Fruit fly (Drosophila melanogaster) whole organism, embryonic: ENCODE measurements around the gene BthD.

Experiments
- Ada2b ChIP-seq: fragments of 200-800 bp; sonication (Bioruptor generic); IDR thresholded peaks from 2 replicates; pipeline ENCODE4 v1.3.6; 2022; ENCODE audit warnings: missing biosample characterization, missing genetic modification characterization
- Aef1 ChIP-seq: fragments of 200-800 bp; sonication (Bioruptor generic); IDR thresholded peaks from 3 replicates; pipeline ENCODE4 v1.3.6; 2022; ENCODE audit warnings: missing biosample characterization, missing genetic modification characterization
- B-H2 ChIP-seq: fragments of 200-800 bp; sonication (Bioruptor generic); optimal IDR thresholded peaks from 2 replicates; lab custom pipeline; 2018; ENCODE audit warnings: missing biosample characterization, mild to moderate bottlenecking, missing genetic modification characterization
- Bgb ChIP-seq: fragments of 200-800 bp; sonication (Bioruptor generic); IDR thresholded peaks from 2 replicates; pipeline ENCODE4 v1.3.6; 2022; ENCODE audit warnings: missing biosample characterization, missing genetic modification characterization; ENCODE audit not compliant: partially characterized antibody
- CG10321 ChIP-seq: fragments of 200-800 bp; sonication (Bioruptor generic); IDR thresholded peaks from 2 replicates; pipeline ENCODE4 v1.3.6; 2022; ENCODE audit warnings: missing biosample characterization, missing genetic modification characterization
- CG10431 ChIP-seq: fragments of 200-800 bp; sonication (Bioruptor generic); optimal IDR thresholded peaks from 3 replicates; lab custom pipeline; 2018; ENCODE audit warnings: missing biosample characterization, mild to moderate bottlenecking, missing genetic modification characterization
- CG10959 ChIP-seq: fragments of 200-800 bp; sonication (Bioruptor generic); IDR thresholded peaks from 2 replicates; pipeline ENCODE4 v1.3.6; 2022; ENCODE audit warnings: missing biosample characterization, missing genetic modification characterization
- CG11247 ChIP-seq: fragments of 200-800 bp; sonication (Bioruptor generic); IDR thresholded peaks from 2 replicates; pipeline ENCODE4 v1.3.6; 2022; ENCODE audit warnings: missing biosample characterization, missing genetic modification characterization
- CG11504 ChIP-seq: fragments of 200-800 bp; sonication (Bioruptor generic); optimal IDR thresholded peaks from 3 replicates; lab custom pipeline; 2019; ENCODE audit warnings: missing biosample characterization, mild to moderate bottlenecking, missing genetic modification characterization, moderate library complexity
- CG13424 ChIP-seq: fragments of 200-800 bp; sonication (Bioruptor generic); optimal IDR thresholded peaks from 2 replicates; lab custom pipeline; 2019; ENCODE audit warnings: missing biosample characterization, mild to moderate bottlenecking, missing genetic modification characterization, moderate library complexity
- CG13894 ChIP-seq: fragments of 200-800 bp; sonication (Bioruptor generic); optimal IDR thresholded peaks from 3 replicates; lab custom pipeline; 2018; ENCODE audit warnings: missing biosample characterization, mild to moderate bottlenecking, missing genetic modification characterization, moderate library complexity
- CG18764 ChIP-seq: fragments of 200-800 bp; sonication (Bioruptor generic); optimal IDR thresholded peaks from 3 replicates; lab custom pipeline; 2016; ENCODE audit warnings: missing biosample characterization, missing genetic modification characterization
- CG31388 ChIP-seq: fragments of 200-800 bp; sonication (Bioruptor generic); optimal IDR thresholded peaks from 2 replicates; lab custom pipeline; 2016; ENCODE audit warnings: missing biosample characterization, missing genetic modification characterization
- CG32767 ChIP-seq: fragments of 200-800 bp; sonication (Bioruptor generic); IDR thresholded peaks from 2 replicates; pipeline ENCODE4 v1.3.6; 2022; ENCODE audit warnings: missing biosample characterization, missing genetic modification characterization
- CG3281 ChIP-seq: fragments of 200-800 bp; sonication (Bioruptor generic); optimal IDR thresholded peaks from 3 replicates; lab custom pipeline; 2017; ENCODE audit warnings: missing biosample characterization, mild to moderate bottlenecking, missing genetic modification characterization
- CG34376 ChIP-seq: fragments of 200-800 bp; sonication (Bioruptor generic); optimal IDR thresholded peaks from 2 replicates; lab custom pipeline; 2018; ENCODE audit warnings: missing biosample characterization, mild to moderate bottlenecking, missing genetic modification characterization
- CG4617 ChIP-seq: fragments of 200-800 bp; sonication (Bioruptor generic); optimal IDR thresholded peaks from 3 replicates; lab custom pipeline; 2016; ENCODE audit warnings: missing biosample characterization, missing genetic modification characterization, borderline replicate concordance
- CG7372 ChIP-seq: fragments of 200-800 bp; sonication (Bioruptor generic); IDR thresholded peaks from 2 replicates; pipeline ENCODE4 v1.3.6; 2022; ENCODE audit warnings: missing biosample characterization, missing genetic modification characterization
- CG7839 ChIP-seq: fragments of 200-800 bp; sonication (Bioruptor generic); optimal IDR thresholded peaks from 3 replicates; lab custom pipeline; 2018; ENCODE audit warnings: missing biosample characterization, mild to moderate bottlenecking, missing genetic modification characterization, moderate library complexity
- CG9437 ChIP-seq: fragments of 200-800 bp; sonication (Bioruptor generic); optimal IDR thresholded peaks from 2 replicates; lab custom pipeline; 2018; ENCODE audit warnings: missing biosample characterization, mild to moderate bottlenecking, missing genetic modification characterization
- CoRest ChIP-seq: fragments of 200-800 bp; sonication (Bioruptor generic); optimal IDR thresholded peaks from 3 replicates; lab custom pipeline; 2018; ENCODE audit warnings: missing biosample characterization, mild to moderate bottlenecking, missing genetic modification characterization, moderate library complexity
- CrebB ChIP-seq: fragments of 200-800 bp; sonication (Bioruptor generic); optimal IDR thresholded peaks from 3 replicates; lab custom pipeline; 2018; ENCODE audit warnings: missing biosample characterization, mild to moderate bottlenecking, missing genetic modification characterization
- Dref ChIP-seq: fragments of 200-800 bp; sonication (Bioruptor generic); IDR thresholded peaks from 2 replicates; pipeline ENCODE4 v1.3.6; 2022; ENCODE audit warnings: missing biosample characterization, missing genetic modification characterization
- Eip74EF ChIP-seq, 2 experiments: fragments of 200-800 bp in 1 of 2; fragments of >200 bp in 1 of 2; sonication (Bioruptor generic) in 1 of 2; optimal IDR thresholded peaks; 2 replicates each; lab custom pipeline; 2017 to 2019; ENCODE audit warnings: missing biosample characterization in 2 of 2, missing genetic modification characterization in 2 of 2, mild to moderate bottlenecking in 1 of 2, moderate library complexity in 1 of 2
- Ets65A ChIP-seq: fragments of 200-800 bp; sonication (Bioruptor generic); peaks from one replicate; lab custom pipeline; 2016; ENCODE audit warnings: missing biosample characterization, missing genetic modification characterization
- Gug ChIP-seq: fragments of 200-800 bp; sonication (Bioruptor generic); IDR thresholded peaks from 4 replicates; pipeline ENCODE4 v1.3.6; 2022; ENCODE audit warnings: missing biosample characterization, missing genetic modification characterization
- Hey ChIP-seq: fragments of 200-800 bp; sonication (Bioruptor generic); optimal IDR thresholded peaks from 3 replicates; lab custom pipeline; 2018; ENCODE audit warnings: missing biosample characterization, mild to moderate bottlenecking, missing genetic modification characterization
- MTF-1 ChIP-seq: fragments of 200-800 bp; sonication (Bioruptor generic); optimal IDR thresholded peaks from 2 replicates; lab custom pipeline; 2018; ENCODE audit warnings: missing biosample characterization, mild to moderate bottlenecking, missing genetic modification characterization, borderline replicate concordance
- NC2α ChIP-seq: fragments of 200-800 bp; sonication (Bioruptor generic); optimal IDR thresholded peaks from 2 replicates; lab custom pipeline; 2016; ENCODE audit warnings: missing biosample characterization, missing genetic modification characterization
- NFAT ChIP-seq: fragments of 200-800 bp; sonication (Bioruptor generic); IDR thresholded peaks from 2 replicates; pipeline ENCODE4 v1.3.6; 2022; ENCODE audit warnings: missing biosample characterization, missing genetic modification characterization
- ab ChIP-seq: fragments of 200-800 bp; sonication (Bioruptor generic); optimal IDR thresholded peaks from 2 replicates; lab custom pipeline; 2016; ENCODE audit warnings: missing biosample characterization, missing genetic modification characterization
- abd-A ChIP-seq: fragments of 200-800 bp; sonication (Bioruptor generic); optimal IDR thresholded peaks from 3 replicates; lab custom pipeline; 2019; ENCODE audit warnings: missing biosample characterization, mild to moderate bottlenecking, missing genetic modification characterization, moderate library complexity
- chn ChIP-seq: fragments of 200-800 bp; sonication (Bioruptor generic); optimal IDR thresholded peaks from 2 replicates; lab custom pipeline; 2016; ENCODE audit warnings: missing biosample characterization, missing genetic modification characterization
- corto ChIP-seq: fragments of 200-800 bp; sonication (Bioruptor generic); optimal IDR thresholded peaks from 2 replicates; lab custom pipeline; 2016; ENCODE audit warnings: missing biosample characterization, mild to moderate bottlenecking, missing genetic modification characterization, moderate library complexity
- eve ChIP-seq, 2 experiments: fragments of >200 bp; optimal IDR thresholded peaks; 2 replicates each; lab custom pipeline; 2017; ENCODE audit warnings: missing biosample characterization in 2 of 2, missing genetic modification characterization in 2 of 2
- fu2 ChIP-seq: fragments of 200-800 bp; sonication (Bioruptor generic); optimal IDR thresholded peaks from 2 replicates; lab custom pipeline; 2016; ENCODE audit warnings: missing biosample characterization, missing genetic modification characterization
- gro ChIP-seq: fragments of 200-800 bp; sonication (Bioruptor generic); optimal IDR thresholded peaks from 2 replicates; lab custom pipeline; 2016; ENCODE audit warnings: missing biosample characterization, missing genetic modification characterization
- ham ChIP-seq: fragments of 200-800 bp; sonication (Bioruptor generic); IDR thresholded peaks from 2 replicates; pipeline ENCODE4 v1.3.6; 2022; ENCODE audit warnings: missing biosample characterization, missing genetic modification characterization
- lbe ChIP-seq: fragments of 200-800 bp; sonication (Bioruptor generic); optimal IDR thresholded peaks from 2 replicates; lab custom pipeline; 2016; ENCODE audit warnings: missing biosample characterization, mild to moderate bottlenecking, missing genetic modification characterization
- mam ChIP-seq: fragments of 200-800 bp; sonication (Bioruptor generic); optimal IDR thresholded peaks from 3 replicates; lab custom pipeline; 2016; ENCODE audit warnings: missing biosample characterization, missing genetic modification characterization
- nau ChIP-seq: fragments of 200-800 bp; sonication (Bioruptor generic); optimal IDR thresholded peaks from 3 replicates; lab custom pipeline; 2017; ENCODE audit warnings: missing biosample characterization, mild to moderate bottlenecking, missing genetic modification characterization, missing genetic modification reagents
- nmo ChIP-seq: fragments of 200-800 bp; sonication (Bioruptor generic); optimal IDR thresholded peaks from 2 replicates; lab custom pipeline; 2018; ENCODE audit warnings: missing biosample characterization, mild to moderate bottlenecking, missing genetic modification characterization, moderate library complexity
- otp ChIP-seq: fragments of 200-800 bp; sonication (Bioruptor generic); IDR thresholded peaks from 3 replicates; pipeline ENCODE4, ENCODE4 v1.3.6; 2022; ENCODE audit warnings: missing biosample characterization, missing genetic modification characterization
- pan ChIP-seq, 4 experiments: fragments of >200 bp in 3 of 4; fragments of 200-800 bp in 1 of 4; sonication (Bioruptor generic) in 1 of 4; optimal IDR thresholded peaks in 3 of 4; IDR thresholded peaks in 1 of 4; 2 replicates each; pipeline versions ENCODE4 v1.3.6 to Lab custom; 2017 to 2022; ENCODE audit warnings: missing biosample characterization in 2 of 4, missing genetic modification characterization in 2 of 4, mixed read lengths in 1 of 4
- run ChIP-seq: fragments of 200-800 bp; sonication (Bioruptor generic); optimal IDR thresholded peaks from 3 replicates; lab custom pipeline; 2018; ENCODE audit warnings: missing biosample characterization, mild to moderate bottlenecking, missing genetic modification characterization
- scrt ChIP-seq: fragments of 200-800 bp; sonication (Bioruptor generic); optimal IDR thresholded peaks from 2 replicates; lab custom pipeline; 2018; ENCODE audit warnings: missing biosample characterization, mild to moderate bottlenecking, missing genetic modification characterization, moderate library complexity
- sr ChIP-seq: fragments of 200-800 bp; sonication (Bioruptor generic); IDR thresholded peaks from 3 replicates; pipeline ENCODE4 v1.3.6; 2022; ENCODE audit warnings: missing biosample characterization, missing genetic modification characterization
- tap ChIP-seq: fragments of 200-800 bp; optimal IDR thresholded peaks from 3 replicates; lab custom pipeline; 2019; ENCODE audit warnings: missing biosample characterization, mild to moderate bottlenecking, missing genetic modification characterization, moderate library complexity
- tna ChIP-seq: fragments of 200-800 bp; sonication (Bioruptor generic); IDR thresholded peaks from 2 replicates; pipeline ENCODE4 v1.3.6; 2022; ENCODE audit warnings: missing biosample characterization, missing genetic modification characterization; ENCODE audit not compliant: partially characterized antibody
- tx ChIP-seq: fragments of 200-800 bp; sonication (Bioruptor generic); optimal IDR thresholded peaks from 2 replicates; lab custom pipeline; 2016; ENCODE audit warnings: missing biosample characterization, missing genetic modification characterization
- vvl ChIP-seq: fragments of 200-800 bp; sonication (Bioruptor generic); IDR thresholded peaks from 2 replicates; pipeline ENCODE4 v1.3.6; 2022; ENCODE audit warnings: missing biosample characterization, missing genetic modification characterization

BthD gene

dm6 chrX:13570255-13570654, 41.7 kb upstream of the BthD start (continued):
- no peak for TF ChIP-seq ab (GFP tag; lab: Kevin White, UChicago)
- no peak for TF ChIP-seq CG9437 (GFP tag; lab: Kevin White, UChicago)
- TF ChIP-seq eve (GFP tag; optimal IDR thresholded peaks at IDR 0.05; lab: Kevin White, UChicago), result no peak
- no peak for TF ChIP-seq CG31388 (GFP tag; lab: Kevin White, UChicago)
- no peak for TF ChIP-seq ham (GFP tag; lab: Robert Waterston, UW)
- no peak for TF ChIP-seq CG18764 (GFP tag; lab: Kevin White, UChicago)
- TF ChIP-seq CG32767 (GFP tag; lab: Robert Waterston, UW), result no peak
- no peak for TF ChIP-seq Gug
- no peak for TF ChIP-seq chn (GFP tag; lab: Kevin White, UChicago)
- TF ChIP-seq NFAT (GFP tag; lab: Robert Waterston, UW), result no peak
- no peak for TF ChIP-seq CG10431
- TF ChIP-seq Eip74EF (GFP tag; optimal IDR thresholded peaks at IDR 0.05; lab: Kevin White, UChicago), result no peak
- TF ChIP-seq Ets65A, result no peak
- no peak for TF ChIP-seq Ada2b (GFP tag; lab: Robert Waterston, UW)
- TF ChIP-seq pan (optimal IDR thresholded peaks at IDR 0.05; lab: Kevin White, UChicago), result no peak
- no peak for TF ChIP-seq pan (GFP tag; optimal IDR thresholded peaks at IDR 0.05 in 1 of 2, IDR thresholded peaks at IDR 0.05 in 1 of 2)
- no peak for TF ChIP-seq nau (GFP tag; lab: Kevin White, UChicago)
- TF ChIP-seq CG7372, result no peak
- TF ChIP-seq vvl (GFP tag; lab: Robert Waterston, UW), result no peak
- TF ChIP-seq tna (GFP tag; lab: Robert Waterston, UW), result no peak
- TF ChIP-seq mam (GFP tag; lab: Kevin White, UChicago), result no peak
- TF ChIP-seq scrt (GFP tag; lab: Kevin White, UChicago), result peak; percentile 1
- TF ChIP-seq nmo (GFP tag; lab: Kevin White, UChicago), result no peak
- no peak for TF ChIP-seq corto (GFP tag; lab: Kevin White, UChicago)
- no peak for TF ChIP-seq Hey (tag; lab: Kevin White, UChicago)
- no peak for TF ChIP-seq Dref (GFP tag; lab: Robert Waterston, UW)
- TF ChIP-seq run (tag; lab: Kevin White, UChicago), result no peak
- TF ChIP-seq CG11504 (tag; lab: Kevin White, UChicago), result no peak
- TF ChIP-seq gro (GFP tag; lab: Kevin White, UChicago), result no peak
- TF ChIP-seq CG10959 (GFP tag; lab: Robert Waterston, UW), result no peak
- peak; percentile 15 for TF ChIP-seq B-H2
- TF ChIP-seq CoRest, result no peak
- TF ChIP-seq abd-A (tag; lab: Kevin White, UChicago), result no peak
- TF ChIP-seq MTF-1 (GFP tag; lab: Kevin White, UChicago), result no peak
- TF ChIP-seq CG10321 (GFP tag; lab: Robert Waterston, UW), result no peak
- peak; percentile 50 for TF ChIP-seq lbe
- TF ChIP-seq CG7839, result no peak
- no peak for TF ChIP-seq fu2 (GFP tag; lab: Kevin White, UChicago)
- TF ChIP-seq CG4617 (GFP tag; lab: Kevin White, UChicago), result no peak
- no peak for TF ChIP-seq Bgb (GFP tag; lab: Robert Waterston, UW)
- no peak for TF ChIP-seq CG34376 (GFP tag; lab: Kevin White, UChicago)
- no peak for TF ChIP-seq CG11247 (GFP tag; lab: Robert Waterston, UW)
- TF ChIP-seq otp (GFP tag; lab: Robert Waterston, UW), result no peak; the same call in 2 of the 3 replicates
- no peak for TF ChIP-seq Aef1
- no peak for TF ChIP-seq NC2α
- TF ChIP-seq sr (GFP tag; lab: Robert Waterston, UW), result no peak
- no peak for TF ChIP-seq tx (GFP tag; lab: Kevin White, UChicago)
- TF ChIP-seq CG3281 (GFP tag; lab: Kevin White, UChicago), result peak; percentile 22
- TF ChIP-seq tap (tag; lab: Kevin White, UChicago), result no peak
- no peak for TF ChIP-seq CG13894 (tag; lab: Kevin White, UChicago)
- TF ChIP-seq CrebB (tag; lab: Kevin White, UChicago), result no peak
- peak; percentile 15 for TF ChIP-seq CG13424
